Worm (Caenorhabditis elegans) whole organism, L3 larva: ENCODE data around the gene aaim-1.

Experiments used
- R02D3.7 ChIP-seq: fragments of 150-350 bp; optimal IDR thresholded peaks from 2 replicates; lab custom pipeline; 2014; ENCODE audit warnings: missing biosample characterization, missing genetic modification characterization
- ZK546.5 ChIP-seq: sonication (generic microtip); optimal IDR thresholded peaks from 2 replicates; lab custom pipeline; 2017; ENCODE audit warnings: missing biosample characterization, missing genetic modification characterization
- aly-2 ChIP-seq: fragments of 150-350 bp; optimal IDR thresholded peaks from 2 replicates; lab custom pipeline; 2014; ENCODE audit warnings: missing biosample characterization, missing genetic modification characterization
- ama-1 ChIP-seq: fragments of 150-350 bp; optimal IDR thresholded peaks from 2 replicates; lab custom pipeline; 2018
- ceh-28 ChIP-seq: fragments of 150-350 bp; optimal IDR thresholded peaks from 2 replicates; lab custom pipeline; 2014; ENCODE audit warnings: missing biosample characterization, missing genetic modification reagents, missing genetic modification characterization
- ceh-82 ChIP-seq: fragments of 150-350 bp; optimal IDR thresholded peaks from 2 replicates; lab custom pipeline; 2014; ENCODE audit warnings: missing biosample characterization, missing genetic modification characterization
- ceh-9 ChIP-seq: sonication (generic microtip); optimal IDR thresholded peaks from 2 replicates; lab custom pipeline; 2018; ENCODE audit warnings: missing biosample characterization, missing genetic modification characterization
- daf-12 ChIP-seq: fragments of 150-350 bp; optimal IDR thresholded peaks from 2 replicates; lab custom pipeline; 2014; ENCODE audit warnings: missing biosample characterization, missing genetic modification reagents, missing genetic modification characterization
- egl-27 ChIP-seq: sonication (generic microtip); optimal IDR thresholded peaks from 4 replicates; lab custom pipeline; 2017; ENCODE audit warnings: missing biosample characterization, missing genetic modification reagents, missing genetic modification characterization
- egl-5 ChIP-seq: fragments of 150-350 bp; optimal IDR thresholded peaks from 2 replicates; lab custom pipeline; 2017; ENCODE audit warnings: missing biosample characterization, missing genetic modification reagents, missing genetic modification characterization, inconsistent platforms
- elt-1 ChIP-seq: fragments of 150-350 bp; optimal IDR thresholded peaks from 2 replicates; lab custom pipeline; 2014; ENCODE audit warnings: missing biosample characterization, missing genetic modification characterization
- elt-2 ChIP-seq: sonication (generic microtip); optimal IDR thresholded peaks from 2 replicates; lab custom pipeline; 2016; ENCODE audit warnings: missing genetic modification reagents, mild to moderate bottlenecking, missing genetic modification characterization, missing compliant biosample characterization
- elt-3 ChIP-seq, 3 experiments: fragments of 150-350 bp in 1 of 3; sonication (generic microtip) in 2 of 3; optimal IDR thresholded peaks; 2 replicates in 2 of 3; 4 replicates in 1 of 3; lab custom pipeline; 2014 to 2017; ENCODE audit warnings: missing biosample characterization in 3 of 3, missing genetic modification characterization in 3 of 3
- eor-1 ChIP-seq, 2 experiments: fragments of 150-350 bp; optimal IDR thresholded peaks; 2 replicates each; lab custom pipeline; 2014 to 2018; ENCODE audit warnings: missing biosample characterization in 2 of 2, missing genetic modification characterization in 2 of 2
- fkh-2 ChIP-seq: fragments of 150-350 bp; optimal IDR thresholded peaks from 2 replicates; lab custom pipeline; 2014; ENCODE audit warnings: missing biosample characterization, missing genetic modification reagents, missing genetic modification characterization
- jun-1 ChIP-seq: fragments of 150-350 bp; optimal IDR thresholded peaks from 2 replicates; lab custom pipeline; 2014; ENCODE audit warnings: missing biosample characterization, missing genetic modification reagents, missing genetic modification characterization
- lin-15B ChIP-seq: fragments of 150-350 bp; optimal IDR thresholded peaks from 2 replicates; lab custom pipeline; 2014; ENCODE audit warnings: missing biosample characterization, missing genetic modification characterization
- lin-39 ChIP-seq: fragments of 150-350 bp; optimal IDR thresholded peaks from 2 replicates; lab custom pipeline; 2018; ENCODE audit warnings: missing biosample characterization, missing genetic modification reagents, missing genetic modification characterization
- lsy-12 ChIP-seq: sonication (generic microtip); optimal IDR thresholded peaks from 2 replicates; lab custom pipeline; 2016; ENCODE audit warnings: mild to moderate bottlenecking, missing genetic modification characterization, missing compliant biosample characterization
- nfya-1 ChIP-seq: sonication (generic microtip); optimal IDR thresholded peaks from 2 replicates; lab custom pipeline; 2017; ENCODE audit warnings: missing genetic modification characterization, mild to moderate bottlenecking, missing compliant biosample characterization, antibody characterized with exemption, moderate library complexity; ENCODE audit not compliant: insufficient read depth
- nhr-11 ChIP-seq: fragments of 150-350 bp; optimal IDR thresholded peaks from 2 replicates; lab custom pipeline; 2014; ENCODE audit warnings: missing biosample characterization, missing genetic modification characterization
- nhr-12 ChIP-seq: fragments of 150-350 bp; optimal IDR thresholded peaks from 2 replicates; lab custom pipeline; 2014; ENCODE audit warnings: missing biosample characterization, missing genetic modification characterization
- nhr-23 ChIP-seq: fragments of 150-350 bp; optimal IDR thresholded peaks from 2 replicates; lab custom pipeline; 2014; ENCODE audit warnings: missing biosample characterization, missing genetic modification reagents, missing genetic modification characterization
- nhr-237 ChIP-seq: fragments of 150-350 bp; optimal IDR thresholded peaks from 2 replicates; lab custom pipeline; 2014; ENCODE audit warnings: missing biosample characterization, missing genetic modification characterization
- nhr-25 ChIP-seq: sonication (generic microtip); optimal IDR thresholded peaks from 2 replicates; lab custom pipeline; 2017; ENCODE audit warnings: missing biosample characterization, missing genetic modification characterization
- nhr-28 ChIP-seq: fragments of 150-350 bp; optimal IDR thresholded peaks from 2 replicates; lab custom pipeline; 2014; ENCODE audit warnings: missing biosample characterization, missing genetic modification characterization
- nhr-43 ChIP-seq: sonication (generic microtip); optimal IDR thresholded peaks from 2 replicates; lab custom pipeline; 2016; ENCODE audit warnings: mild to moderate bottlenecking, missing genetic modification characterization, missing compliant biosample characterization; ENCODE audit not compliant: poor library complexity, severe bottlenecking
- nhr-67 ChIP-seq: fragments of 150-350 bp; optimal IDR thresholded peaks from 2 replicates; lab custom pipeline; 2014; ENCODE audit warnings: missing biosample characterization, missing genetic modification characterization
- nhr-76 ChIP-seq: fragments of 150-350 bp; sonication (generic microtip); optimal IDR thresholded peaks from 5 replicates; lab custom pipeline; 2014; ENCODE audit warnings: missing biosample characterization, missing genetic modification characterization
- pha-4 ChIP-seq: fragments of 150-350 bp; optimal IDR thresholded peaks from 2 replicates; lab custom pipeline; 2014; ENCODE audit warnings: missing biosample characterization, missing genetic modification reagents, missing genetic modification characterization
- pqm-1 ChIP-seq: fragments of 150-350 bp; optimal IDR thresholded peaks from 2 replicates; lab custom pipeline; 2017; ENCODE audit warnings: missing biosample characterization, missing genetic modification characterization, inconsistent platforms
- skn-1 ChIP-seq: fragments of 150-350 bp; optimal IDR thresholded peaks from 2 replicates; lab custom pipeline; 2014; ENCODE audit warnings: missing biosample characterization, missing genetic modification characterization
- snpc-4 ChIP-seq: fragments of 150-350 bp; optimal IDR thresholded peaks from 2 replicates; lab custom pipeline; 2014; ENCODE audit warnings: missing biosample characterization, missing genetic modification characterization
- tbx-2 ChIP-seq: sonication (generic microtip); optimal IDR thresholded peaks from 2 replicates; lab custom pipeline; 2016; ENCODE audit warnings: mild to moderate bottlenecking, missing genetic modification characterization, missing compliant biosample characterization
- unc-39 ChIP-seq: sonication (generic microtip); optimal IDR thresholded peaks from 4 replicates; lab custom pipeline; 2017; ENCODE audit warnings: missing biosample characterization, missing genetic modification characterization
- unc-62 ChIP-seq: fragments of 150-350 bp; sonication (generic microtip); optimal IDR thresholded peaks from 4 replicates; lab custom pipeline; 2014; ENCODE audit warnings: missing biosample characterization, missing genetic modification reagents, missing genetic modification characterization
- zag-1 ChIP-seq: fragments of 150-350 bp; optimal IDR thresholded peaks from 2 replicates; lab custom pipeline; 2014; ENCODE audit warnings: missing biosample characterization, missing genetic modification characterization
- ztf-11 ChIP-seq: fragments of 150-350 bp; optimal IDR thresholded peaks from 2 replicates; lab custom pipeline; 2014; ENCODE audit warnings: missing biosample characterization, missing genetic modification characterization
- ztf-4 ChIP-seq: fragments of 150-350 bp; optimal IDR thresholded peaks from 2 replicates; lab custom pipeline; 2014; ENCODE audit warnings: missing biosample characterization, missing genetic modification characterization

The aaim-1 gene

ce11 chrX:6562378-6562856 is at the start of gene aaim-1:
Gene aaim-1 (minus strand): TSS chrX:6562428.
- no peak for TF ChIP-seq tbx-2
- no peak for TF ChIP-seq nhr-23 (tag; lab: Kevin White, UChicago)
- no peak for TF ChIP-seq pha-4 (tag; lab: Kevin White, UChicago)
- no peak for TF ChIP-seq ama-1
- TF ChIP-seq R02D3.7 (tag; lab: Kevin White, UChicago) = no peak
- no peak for TF ChIP-seq nhr-12 (tag; lab: Kevin White, UChicago)
- TF ChIP-seq ztf-4 = no peak
- no peak for TF ChIP-seq pqm-1
- TF ChIP-seq ZK546.5 = no peak
- TF ChIP-seq elt-1 (tag; lab: Kevin White, UChicago) = no peak
- TF ChIP-seq nhr-25 (tag; lab: Kevin White, UChicago) = no peak
- TF ChIP-seq fkh-2 = no peak
- no peak for TF ChIP-seq ceh-82 (tag; lab: Kevin White, UChicago)
- no peak for TF ChIP-seq nhr-76 (tag; lab: Kevin White, UChicago)
- TF ChIP-seq ceh-28 = no peak
- no peak for TF ChIP-seq snpc-4 (tag; lab: Kevin White, UChicago)
- no peak for TF ChIP-seq eor-1 (tag; optimal IDR thresholded peaks at IDR 0.05; lab: Kevin White, UChicago)
- TF ChIP-seq ceh-9 (tag; lab: Kevin White, UChicago) = no peak
- TF ChIP-seq, all 47 proteins: peak for 0

- TF ChIP-seq nhr-23 (tag; lab: Kevin White, UChicago) = no peak
- TF ChIP-seq eor-1 (tag; optimal IDR thresholded peaks at IDR 0.05; lab: Kevin White, UChicago) = no peak
- no peak for TF ChIP-seq nhr-237 (tag; lab: Kevin White, UChicago)
- no peak for TF ChIP-seq ztf-11 (tag; lab: Kevin White, UChicago)
- no peak for TF ChIP-seq nhr-28 (tag; lab: Kevin White, UChicago)
- TF ChIP-seq ceh-28 = no peak
- no peak for TF ChIP-seq nhr-76 (tag; lab: Kevin White, UChicago)
- no peak for TF ChIP-seq nhr-43 (tag; lab: Kevin White, UChicago)
- TF ChIP-seq elt-3 (tag; optimal IDR thresholded peaks at IDR 0.05; lab: Kevin White, UChicago) = no peak
- TF ChIP-seq fkh-2 = no peak
- TF ChIP-seq tbx-2 = no peak
- no peak for TF ChIP-seq skn-1 (tag; lab: Kevin White, UChicago)
- TF ChIP-seq pha-4 (tag; lab: Kevin White, UChicago) = no peak
- TF ChIP-seq lsy-12 = no peak
- TF ChIP-seq lin-39 = no peak
- no peak for TF ChIP-seq egl-27 (tag; lab: Kevin White, UChicago)
- no peak for TF ChIP-seq ceh-82 (tag; lab: Kevin White, UChicago)
Observed at ce11 chrX:6609717-6610116, 47.5 kb upstream of the aaim-1 start, which contains the start of gene C25B8.8. Gene C25B8.8 (plus strand): TSS chrX:6610017.

- no peak for TF ChIP-seq ceh-82 (tag; lab: Kevin White, UChicago)
- TF ChIP-seq nhr-43 (tag; lab: Kevin White, UChicago) = no peak
- no peak for TF ChIP-seq lin-15B
- no peak for TF ChIP-seq daf-12 (tag; lab: Kevin White, UChicago)
- TF ChIP-seq ceh-28 = peak; percentile 3
- TF ChIP-seq, all 47 proteins: peak for 1
Observed at ce11 chrX:6609251-6609650, 47.0 kb upstream of the aaim-1 start.

- no peak for TF ChIP-seq nhr-25 (tag; lab: Kevin White, UChicago)
- no peak for TF ChIP-seq nhr-11 (tag; lab: Kevin White, UChicago)
- no peak for TF ChIP-seq ceh-82 (tag; lab: Kevin White, UChicago)
- TF ChIP-seq unc-62 (GFP tag; lab: Kevin White, UChicago) = no peak
- no peak for TF ChIP-seq ztf-11 (tag; lab: Kevin White, UChicago)
- no peak for TF ChIP-seq lsy-12
- TF ChIP-seq unc-39 (tag; lab: Kevin White, UChicago) = no peak
- TF ChIP-seq elt-2 (tag; lab: Kevin White, UChicago) = peak; percentile 79
- no peak for TF ChIP-seq nhr-237 (tag; lab: Kevin White, UChicago)
- TF ChIP-seq jun-1 (tag; lab: Kevin White, UChicago) = no peak
- TF ChIP-seq skn-1 (tag; lab: Kevin White, UChicago) = no peak
- no peak for TF ChIP-seq aly-2
- no peak for TF ChIP-seq nhr-43 (tag; lab: Kevin White, UChicago)
- no peak for TF ChIP-seq nfya-1 (tag; lab: Kevin White, UChicago)
- TF ChIP-seq egl-5 = no peak
- peak; percentile 10 for TF ChIP-seq pha-4 (tag; lab: Kevin White, UChicago)
- TF ChIP-seq elt-3 (tag; optimal IDR thresholded peaks at IDR 0.05; lab: Kevin White, UChicago) = no peak
- no peak for TF ChIP-seq nhr-76 (tag; lab: Kevin White, UChicago)
- TF ChIP-seq pqm-1 = peak; percentile 69
- TF ChIP-seq nhr-67 = no peak
- no peak for TF ChIP-seq ceh-28
- TF ChIP-seq ceh-9 (tag; lab: Kevin White, UChicago) = no peak
- no peak for TF ChIP-seq eor-1 (tag; optimal IDR thresholded peaks at IDR 0.05; lab: Kevin White, UChicago)
- no peak for TF ChIP-seq ama-1
- no peak for TF ChIP-seq tbx-2
- TF ChIP-seq zag-1 (tag; lab: Kevin White, UChicago) = no peak
Observed at ce11 chrX:6607599-6607998, 45.4 kb upstream of the aaim-1 start.
